Fruit fly (Drosophila melanogaster) whole organism, embryonic: Measurements from ENCODE around the gene toy.

ENCODE experiments used
- Atf6 ChIP-seq: fragments of 200-800 bp; sonication (Bioruptor generic); IDR thresholded peaks from 2 replicates; pipeline ENCODE4 v1.3.6; 2022; ENCODE audit warnings: missing biosample characterization, missing genetic modification characterization
- CG12236 ChIP-seq: fragments of 200-800 bp; sonication (Bioruptor generic); optimal IDR thresholded peaks from 2 replicates; lab custom pipeline; 2016; ENCODE audit warnings: missing biosample characterization, missing genetic modification characterization
- CG12942 ChIP-seq: fragments of 200-800 bp; sonication (Bioruptor generic); optimal IDR thresholded peaks from 3 replicates; lab custom pipeline; 2016; ENCODE audit warnings: missing biosample characterization, missing genetic modification characterization
- CG13287 ChIP-seq: fragments of 200-800 bp; sonication (Bioruptor generic); IDR thresholded peaks from 2 replicates; pipeline ENCODE4 v1.3.6; 2022; ENCODE audit warnings: missing biosample characterization, missing genetic modification characterization; ENCODE audit not compliant: partially characterized antibody
- CG13424 ChIP-seq: fragments of 200-800 bp; sonication (Bioruptor generic); optimal IDR thresholded peaks from 2 replicates; lab custom pipeline; 2019; ENCODE audit warnings: missing biosample characterization, mild to moderate bottlenecking, missing genetic modification characterization, moderate library complexity
- CG13894 ChIP-seq: fragments of 200-800 bp; sonication (Bioruptor generic); optimal IDR thresholded peaks from 3 replicates; lab custom pipeline; 2018; ENCODE audit warnings: missing biosample characterization, mild to moderate bottlenecking, missing genetic modification characterization, moderate library complexity
- CG14710 ChIP-seq: fragments of 200-800 bp; sonication (Bioruptor generic); optimal IDR thresholded peaks from 3 replicates; lab custom pipeline; 2019; ENCODE audit warnings: missing biosample characterization, mild to moderate bottlenecking, missing genetic modification characterization, moderate library complexity
- CG15011 ChIP-seq: fragments of 200-800 bp; sonication (Bioruptor generic); optimal IDR thresholded peaks from 3 replicates; lab custom pipeline; 2018; ENCODE audit warnings: missing biosample characterization, mild to moderate bottlenecking, missing genetic modification characterization
- CG15479 ChIP-seq: fragments of 200-800 bp; sonication (Bioruptor generic); optimal IDR thresholded peaks from 3 replicates; lab custom pipeline; 2019; ENCODE audit warnings: missing biosample characterization, mild to moderate bottlenecking, missing genetic modification characterization, moderate library complexity
- CG1602 ChIP-seq: fragments of 200-800 bp; sonication (Bioruptor generic); optimal IDR thresholded peaks from 3 replicates; lab custom pipeline; 2016; ENCODE audit warnings: missing biosample characterization, missing genetic modification characterization
- CG16779 ChIP-seq: fragments of 200-800 bp; sonication (Bioruptor generic); IDR thresholded peaks from 2 replicates; pipeline ENCODE4 v1.3.6; 2022; ENCODE audit warnings: missing biosample characterization, missing genetic modification characterization
- CG17802 ChIP-seq: fragments of 200-800 bp; sonication (Bioruptor generic); optimal IDR thresholded peaks from 2 replicates; lab custom pipeline; 2018; ENCODE audit warnings: missing biosample characterization, mild to moderate bottlenecking, missing genetic modification characterization, moderate library complexity
- CG1832 ChIP-seq: fragments of 200-800 bp; sonication (Bioruptor generic); optimal IDR thresholded peaks from 2 replicates; lab custom pipeline; 2017; ENCODE audit warnings: missing biosample characterization, mild to moderate bottlenecking, missing genetic modification characterization, inconsistent platforms
- CG2129 ChIP-seq: fragments of 200-800 bp; sonication (Bioruptor generic); IDR thresholded peaks from 2 replicates; pipeline ENCODE4 v1.3.6; 2022; ENCODE audit warnings: missing biosample characterization, missing genetic modification characterization; ENCODE audit not compliant: partially characterized antibody
- CG2712 ChIP-seq: fragments of 200-800 bp; optimal IDR thresholded peaks from 3 replicates; lab custom pipeline; 2019; ENCODE audit warnings: missing biosample characterization, mild to moderate bottlenecking, missing genetic modification characterization, moderate library complexity
- CG4404 ChIP-seq: fragments of 200-800 bp; sonication (Bioruptor generic); IDR thresholded peaks from 2 replicates; pipeline ENCODE4 v1.3.6; 2022; ENCODE audit warnings: missing biosample characterization, missing genetic modification characterization
- CG5245 ChIP-seq: fragments of 200-800 bp; sonication (Bioruptor generic); optimal IDR thresholded peaks from 3 replicates; lab custom pipeline; 2016; ENCODE audit warnings: missing biosample characterization, missing genetic modification characterization
- CG6854 ChIP-seq: fragments of 200-800 bp; sonication (Bioruptor generic); optimal IDR thresholded peaks from 3 replicates; lab custom pipeline; 2017; ENCODE audit warnings: missing biosample characterization, mild to moderate bottlenecking, missing genetic modification characterization
- CG7271 ChIP-seq: fragments of 200-800 bp; sonication (Bioruptor generic); optimal IDR thresholded peaks from 2 replicates; lab custom pipeline; 2018; ENCODE audit warnings: missing biosample characterization, mild to moderate bottlenecking, missing genetic modification characterization, moderate library complexity
- CG7963 ChIP-seq: fragments of 200-800 bp; sonication (Bioruptor generic); IDR thresholded peaks from 3 replicates; pipeline ENCODE4 v1.3.6; 2022; ENCODE audit warnings: missing biosample characterization, missing genetic modification characterization; ENCODE audit not compliant: partially characterized antibody
- CG8478 ChIP-seq: fragments of >200 bp; optimal IDR thresholded peaks from 2 replicates; lab custom pipeline; 2018
- CG8924 ChIP-seq: fragments of 200-800 bp; optimal IDR thresholded peaks from 3 replicates; lab custom pipeline; 2019; ENCODE audit warnings: missing biosample characterization, mild to moderate bottlenecking, missing genetic modification characterization, moderate library complexity
- Deaf1 ChIP-seq: fragments of 200-800 bp; optimal IDR thresholded peaks from 3 replicates; lab custom pipeline; 2019; ENCODE audit warnings: missing biosample characterization, mild to moderate bottlenecking, missing genetic modification characterization, moderate library complexity
- Drgx ChIP-seq: fragments of 200-800 bp; sonication (Bioruptor generic); IDR thresholded peaks from 2 replicates; pipeline ENCODE4 v1.3.6; 2022; ENCODE audit warnings: missing biosample characterization, missing genetic modification characterization
- HLH4C ChIP-seq: fragments of 200-800 bp; sonication (Bioruptor generic); IDR thresholded peaks from 3 replicates; pipeline ENCODE4 v1.3.6; 2022; ENCODE audit warnings: missing biosample characterization, missing genetic modification characterization; ENCODE audit not compliant: partially characterized antibody
- Nf-YB ChIP-seq: fragments of 200-800 bp; sonication (Bioruptor generic); optimal IDR thresholded peaks from 3 replicates; lab custom pipeline; 2019; ENCODE audit warnings: missing biosample characterization, mild to moderate bottlenecking, missing genetic modification characterization, moderate library complexity
- Nf-YC ChIP-seq: fragments of 200-800 bp; optimal IDR thresholded peaks from 3 replicates; lab custom pipeline; 2019; ENCODE audit warnings: missing biosample characterization, mild to moderate bottlenecking, missing genetic modification characterization, moderate library complexity
- bbx ChIP-seq: fragments of 200-800 bp; sonication (Bioruptor generic); IDR thresholded peaks from 2 replicates; pipeline ENCODE4 v1.3.6; 2022; ENCODE audit warnings: missing biosample characterization, missing genetic modification characterization; ENCODE audit not compliant: partially characterized antibody
- caup ChIP-seq: fragments of 200-800 bp; sonication (Bioruptor generic); optimal IDR thresholded peaks from 3 replicates; lab custom pipeline; 2017; ENCODE audit warnings: missing biosample characterization, mild to moderate bottlenecking, missing genetic modification characterization, moderate library complexity; ENCODE audit not compliant: severe bottlenecking
- cg ChIP-seq: fragments of 200-800 bp; sonication (Bioruptor generic); optimal IDR thresholded peaks from 3 replicates; lab custom pipeline; 2019; ENCODE audit warnings: missing biosample characterization, mild to moderate bottlenecking, missing genetic modification characterization, moderate library complexity
- chn ChIP-seq: fragments of 200-800 bp; sonication (Bioruptor generic); optimal IDR thresholded peaks from 2 replicates; lab custom pipeline; 2016; ENCODE audit warnings: missing biosample characterization, missing genetic modification characterization
- da ChIP-seq: fragments of 200-800 bp; sonication (Bioruptor generic); optimal IDR thresholded peaks from 2 replicates; lab custom pipeline; 2016; ENCODE audit warnings: missing biosample characterization, missing genetic modification characterization
- fd102C ChIP-seq: fragments of 200-800 bp; sonication (Bioruptor generic); optimal IDR thresholded peaks from 2 replicates; lab custom pipeline; 2018; ENCODE audit warnings: missing biosample characterization, mild to moderate bottlenecking, missing genetic modification characterization, moderate library complexity
- gcm2 ChIP-seq: fragments of 200-800 bp; sonication (Bioruptor generic); optimal IDR thresholded peaks from 2 replicates; lab custom pipeline; 2016; ENCODE audit warnings: missing biosample characterization, missing genetic modification characterization
- lmd ChIP-seq: fragments of 200-800 bp; sonication (Bioruptor generic); IDR thresholded peaks from 2 replicates; pipeline ENCODE4 v1.3.6; 2022; ENCODE audit warnings: missing biosample characterization, missing genetic modification characterization
- nerfin-2 ChIP-seq: fragments of 200-800 bp; sonication (Bioruptor generic); IDR thresholded peaks from 2 replicates; pipeline ENCODE4 v1.3.6; 2022; ENCODE audit warnings: missing biosample characterization, missing genetic modification characterization; ENCODE audit not compliant: partially characterized antibody
- pros ChIP-seq: fragments of 200-800 bp; sonication (Bioruptor generic); optimal IDR thresholded peaks from 3 replicates; lab custom pipeline; 2019; ENCODE audit warnings: missing biosample characterization, mild to moderate bottlenecking, missing genetic modification characterization, moderate library complexity
- psq ChIP-seq: fragments of 200-800 bp; sonication (Bioruptor generic); optimal IDR thresholded peaks from 2 replicates; lab custom pipeline; 2017; ENCODE audit warnings: missing biosample characterization, missing genetic modification characterization
- sens ChIP-seq: fragments of 200-800 bp; sonication (Bioruptor generic); peaks from one replicate; lab custom pipeline; 2016; ENCODE audit warnings: missing biosample characterization, missing genetic modification characterization
- tll ChIP-seq, 2 experiments: fragments of 200-800 bp in 1 of 2; fragments of >200 bp in 1 of 2; sonication (Bioruptor generic) in 1 of 2; optimal IDR thresholded peaks; 2 replicates each; lab custom pipeline; 2017 to 2019; ENCODE audit warnings: missing biosample characterization in 2 of 2, missing genetic modification characterization in 2 of 2, mild to moderate bottlenecking in 1 of 2, moderate library complexity in 1 of 2

toy gene

DNA sequence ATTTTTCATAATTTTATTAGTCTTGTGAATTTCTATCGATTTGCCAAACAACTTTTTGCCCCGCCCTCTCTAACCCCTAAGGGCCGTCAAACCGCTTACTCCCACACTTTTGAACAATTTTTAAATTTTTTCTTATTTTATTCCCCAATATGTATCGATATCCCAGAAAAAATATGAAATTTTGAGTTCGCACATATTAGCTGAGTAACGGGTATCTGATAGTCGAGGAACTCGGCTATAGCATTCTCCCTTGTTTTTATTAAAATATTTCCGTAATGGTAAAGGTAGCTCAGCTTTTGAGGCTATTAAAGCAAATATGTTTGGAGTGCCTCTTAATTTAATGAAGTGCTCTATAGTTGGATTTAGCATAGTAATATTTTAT, 9.1 kb upstream of the toy start (continued):
- TF ChIP-seq CG6854 (GFP tag; lab: Kevin White, UChicago) (no peak), CG13894 (no peak), CG7963 (GFP tag; lab: Robert Waterston, UW) (peak; percentile 68), sens (GFP tag; lab: Kevin White, UChicago) (peak; percentile 52), Atf6 (GFP tag; lab: Robert Waterston, UW) (no peak), CG4404 (GFP tag; lab: Robert Waterston, UW) (no peak), CG12942 (no peak), gcm2 (GFP tag; lab: Kevin White, UChicago) (no peak), Nf-YC (tag; lab: Kevin White, UChicago) (no peak), CG17802 (tag; lab: Kevin White, UChicago) (no peak), lmd (GFP tag; lab: Robert Waterston, UW) (no peak), da (GFP tag; lab: Kevin White, UChicago) (no peak), CG1832 (GFP tag; lab: Kevin White, UChicago) (no peak), CG2712 (no peak), nerfin-2 (GFP tag; lab: Robert Waterston, UW) (peak; percentile 59; the same call in 1 of the 2 replicates), CG8478 (no peak), CG13424 (no peak), CG16779 (GFP tag; lab: Robert Waterston, UW) (no peak), CG1602 (no peak), CG13287 (GFP tag; lab: Robert Waterston, UW) (no peak), caup (GFP tag; lab: Kevin White, UChicago) (no peak), HLH4C (GFP tag; lab: Robert Waterston, UW) (peak; percentile 76), CG7271 (tag; lab: Kevin White, UChicago) (no peak), CG15011 (GFP tag; lab: Kevin White, UChicago) (no peak)
- TF ChIP-seq, all 482 proteins: peak for 17

DNA sequence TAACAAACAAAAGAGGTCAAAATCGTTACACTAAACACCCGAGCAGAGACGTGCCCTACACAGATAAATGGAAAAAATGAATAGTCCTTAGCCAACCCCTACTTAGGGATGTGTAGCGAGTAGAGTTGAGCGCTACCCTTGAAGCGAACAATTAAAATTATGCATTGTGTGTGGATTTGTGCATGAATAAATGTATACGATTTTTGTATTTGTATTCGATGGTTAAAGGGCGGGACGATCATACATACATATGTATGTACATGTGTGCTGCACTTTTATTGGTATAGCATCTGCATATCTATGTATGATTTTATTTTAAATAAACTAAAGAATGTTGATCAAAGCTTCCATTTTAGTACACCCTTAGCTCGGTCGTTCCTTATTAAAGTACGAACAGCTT, 8.4 kb upstream of the toy start:
- TF ChIP-seq Deaf1 (no peak), bbx (GFP tag; lab: Robert Waterston, UW) (0 out of 2 replicates have a peak, but pooled peaks have one; percentile 23), psq (GFP tag; lab: Kevin White, UChicago) (no peak), CG14710 (tag; lab: Kevin White, UChicago) (no peak), CG8924 (tag; lab: Kevin White, UChicago) (peak; percentile 23), pros (GFP tag; lab: Kevin White, UChicago) (peak; percentile 56), cg (peak; percentile 50), tll (GFP tag; optimal IDR thresholded peaks at IDR 0.05; lab: Kevin White, UChicago) (peak in 1 of 2 experiments; percentile 2), Drgx (GFP tag; lab: Robert Waterston, UW) (no peak), CG5245 (no peak), Nf-YB (peak; percentile 56), CG2129 (GFP tag; lab: Robert Waterston, UW) (no peak), CG15479 (GFP tag; lab: Kevin White, UChicago) (peak; percentile 49), CG12236 (GFP tag; lab: Kevin White, UChicago) (no peak), chn (GFP tag; lab: Kevin White, UChicago) (no peak), fd102C (no peak)
